Worm (Caenorhabditis elegans) whole organism, midembryonic: ENCODE measurements around the gene riok-3.

Experiments
- T22C8.4 ChIP-seq: fragments of 200-800 bp; sonication (Bioruptor generic); IDR thresholded peaks from 2 replicates; pipeline ENCODE4 v1.3.6; 2022; ENCODE audit warnings: missing genetic modification characterization, missing compliant biosample characterization
- cog-1 ChIP-seq: sonication (generic microtip); optimal IDR thresholded peaks from 2 replicates; lab custom pipeline; 2016; ENCODE audit warnings: missing genetic modification characterization, missing compliant biosample characterization
- flt-1 ChIP-seq: fragments of 200-800 bp; sonication (Bioruptor generic); IDR thresholded peaks from 2 replicates; pipeline ENCODE4 v1.3.6; 2022; ENCODE audit warnings: missing genetic modification characterization, missing compliant biosample characterization
- klf-2 ChIP-seq: fragments of 200-800 bp; sonication (Bioruptor generic); conservative IDR thresholded peaks from 2 replicates; pipeline ENCODE4 v1.3.6; 2022; ENCODE audit warnings: missing genetic modification reagents, missing genetic modification characterization, missing compliant biosample characterization
- med-1 ChIP-seq: sonication (generic microtip); optimal IDR thresholded peaks from 2 replicates; lab custom pipeline; 2017; ENCODE audit warnings: missing genetic modification characterization, mild to moderate bottlenecking, missing compliant biosample characterization, antibody characterized with exemption, missing genetic modification reagents; ENCODE audit not compliant: insufficient read depth
- ref-1 ChIP-seq: fragments of 200-800 bp; sonication (Bioruptor generic); conservative IDR thresholded peaks from 2 replicates; pipeline ENCODE4 v1.3.6; 2022; ENCODE audit warnings: missing genetic modification reagents, missing genetic modification characterization, missing compliant biosample characterization
- tab-1 ChIP-seq: fragments of 200-800 bp; sonication (Bioruptor generic); IDR thresholded peaks from 2 replicates; pipeline ENCODE4 v1.3.6; 2022; ENCODE audit warnings: missing genetic modification characterization, missing compliant biosample characterization
- ztf-23 ChIP-seq: fragments of 200-800 bp; sonication (Bioruptor generic); IDR thresholded peaks from 2 replicates; pipeline ENCODE4 v1.3.6; 2022; ENCODE audit warnings: missing genetic modification reagents, missing genetic modification characterization, missing compliant biosample characterization
- ztf-29 ChIP-seq: fragments of 200-800 bp; sonication (Bioruptor generic); IDR thresholded peaks from 2 replicates; pipeline ENCODE4 v1.3.6; 2022; ENCODE audit warnings: missing genetic modification reagents, missing genetic modification characterization, missing compliant biosample characterization

Gene riok-3

DNA sequence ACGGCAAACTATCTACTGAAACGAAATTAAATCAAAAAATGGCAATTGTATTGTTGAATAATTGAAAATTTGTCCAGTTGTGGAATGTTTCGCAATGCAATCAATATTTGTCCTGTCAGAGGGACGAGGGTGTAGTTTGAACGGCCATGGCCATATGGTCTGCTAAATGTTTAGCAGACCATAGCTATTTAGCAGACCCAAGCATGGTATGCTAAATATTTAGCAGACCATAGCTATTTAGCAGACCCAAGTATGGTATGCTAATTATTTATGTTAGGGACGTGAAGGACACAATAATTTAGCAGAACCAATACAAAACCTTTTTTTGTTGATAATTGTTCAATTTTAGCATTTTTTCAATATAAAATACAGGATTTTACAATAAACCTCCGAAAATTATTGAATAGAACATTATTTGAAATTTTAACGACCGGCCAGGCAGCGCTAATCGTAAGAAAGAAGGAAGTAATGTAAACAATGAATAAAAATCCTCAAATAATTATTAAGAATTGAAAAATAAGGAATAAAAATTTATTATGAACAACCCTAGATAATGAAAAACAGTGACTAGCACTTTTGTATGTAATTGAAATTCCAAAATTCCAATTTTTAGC is at the start of gene riok-3:
Gene riok-3 (minus strand): TSS at position 15 of the 614 bp plus-strand sequence.
- TF ChIP-seq ztf-23 (GFP tag; lab: Robert Waterston, UW), result no peak
- no peak for TF ChIP-seq cog-1 (tag; lab: Kevin White, UChicago)
- no peak for TF ChIP-seq ztf-29 (GFP tag; lab: Robert Waterston, UW)
- TF ChIP-seq med-1, result no peak
- no peak for TF ChIP-seq ref-1 (GFP tag; lab: Robert Waterston, UW)
- no peak for TF ChIP-seq klf-2 (GFP tag; lab: Robert Waterston, UW)
- TF ChIP-seq tab-1 (GFP tag; lab: Robert Waterston, UW), result no peak

DNA sequence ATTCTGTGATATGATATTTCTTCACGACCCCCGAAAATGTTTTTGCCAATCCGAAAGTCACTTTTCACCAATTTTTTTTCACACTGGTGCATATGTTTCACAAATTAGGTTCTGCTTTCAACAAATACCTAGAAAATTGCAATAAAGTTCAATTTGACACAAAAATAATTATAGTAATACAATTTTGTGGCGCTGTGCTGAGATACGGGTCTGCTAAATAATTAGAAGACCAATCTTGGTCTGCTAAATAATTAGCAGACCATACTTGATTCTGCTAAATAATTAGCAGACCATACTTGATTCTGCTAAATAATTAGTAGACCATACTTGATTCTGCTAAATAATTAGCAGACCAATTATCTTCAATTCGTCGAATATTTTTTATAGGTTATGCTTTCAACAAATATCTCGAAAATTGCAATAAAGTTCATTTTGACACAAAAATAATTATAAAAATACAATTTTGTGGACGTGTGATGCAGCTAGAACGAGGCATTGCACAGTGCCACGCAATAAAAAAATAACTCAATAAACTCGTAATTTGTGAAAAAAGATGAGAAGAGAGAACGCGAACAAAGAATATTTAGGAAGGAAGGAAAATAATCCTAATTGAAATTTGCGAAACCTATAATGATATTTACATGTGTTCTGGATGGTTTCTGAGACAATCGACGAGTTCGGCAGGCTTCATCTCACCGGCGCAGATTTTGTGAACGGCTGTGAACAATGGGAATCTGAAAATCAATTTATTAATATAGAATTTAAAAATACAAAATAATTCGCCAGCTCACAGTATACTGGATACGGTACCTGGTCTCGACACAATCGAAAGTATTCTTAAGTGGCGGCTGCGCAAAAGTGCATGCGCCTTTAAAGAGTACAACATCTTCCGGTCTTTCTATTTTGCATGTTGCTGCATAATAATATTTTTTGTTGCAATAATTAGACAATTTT is 49.1 kb upstream of the riok-3 start:
- TF ChIP-seq ztf-29 (GFP tag; lab: Robert Waterston, UW) (no peak), med-1 (no peak), T22C8.4 (GFP tag; lab: Robert Waterston, UW) (no peak), cog-1 (tag; lab: Kevin White, UChicago) (no peak), ztf-23 (GFP tag; lab: Robert Waterston, UW) (no peak), tab-1 (GFP tag; lab: Robert Waterston, UW) (no peak), flt-1 (GFP tag; lab: Robert Waterston, UW) (no peak), klf-2 (GFP tag; lab: Robert Waterston, UW) (no peak), ref-1 (GFP tag; lab: Robert Waterston, UW) (no peak)

- TF ChIP-seq ztf-23 (GFP tag; lab: Robert Waterston, UW) (no peak), ztf-29 (GFP tag; lab: Robert Waterston, UW) (no peak), klf-2 (GFP tag; lab: Robert Waterston, UW) (no peak), med-1 (no peak), T22C8.4 (GFP tag; lab: Robert Waterston, UW) (no peak), ref-1 (GFP tag; lab: Robert Waterston, UW) (no peak), flt-1 (GFP tag; lab: Robert Waterston, UW) (no peak), tab-1 (GFP tag; lab: Robert Waterston, UW) (no peak), cog-1 (tag; lab: Kevin White, UChicago) (no peak)
Observed at ce11 chrIII:9851547-9851946, 46.7 kb upstream of the riok-3 start, which contains the start of gene K11H3.3. TSS of gene K11H3.3 (plus strand) at chrIII:9851854.

DNA sequence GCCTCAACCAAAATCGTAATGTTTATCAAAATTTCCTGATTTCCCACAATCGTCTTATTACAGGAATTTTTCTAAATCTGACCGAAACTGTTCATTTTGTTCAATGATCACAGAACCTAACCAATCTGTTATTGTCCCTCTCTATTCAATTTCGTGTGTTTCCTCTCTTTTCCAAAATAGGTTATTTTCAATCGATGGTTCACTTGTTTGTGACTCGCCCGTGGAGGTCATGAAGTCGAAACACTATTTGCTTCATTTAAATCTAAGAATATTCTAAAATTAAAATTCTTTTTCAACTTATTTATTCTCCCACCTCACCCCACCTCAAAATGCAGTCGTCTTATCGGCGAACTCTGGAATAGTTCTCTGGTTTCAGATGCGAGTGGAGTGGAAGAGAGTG is 46.1 kb upstream of the riok-3 start:
- TF ChIP-seq med-1 (no peak), klf-2 (GFP tag; lab: Robert Waterston, UW) (no peak), ref-1 (GFP tag; lab: Robert Waterston, UW) (no peak), tab-1 (GFP tag; lab: Robert Waterston, UW) (no peak), ztf-29 (GFP tag; lab: Robert Waterston, UW) (no peak), T22C8.4 (GFP tag; lab: Robert Waterston, UW) (no peak), ztf-23 (GFP tag; lab: Robert Waterston, UW) (no peak), cog-1 (tag; lab: Kevin White, UChicago) (no peak), flt-1 (GFP tag; lab: Robert Waterston, UW) (no peak)

- TF ChIP-seq ref-1 (GFP tag; lab: Robert Waterston, UW) (no peak), flt-1 (GFP tag; lab: Robert Waterston, UW) (no peak), med-1 (no peak), ztf-23 (GFP tag; lab: Robert Waterston, UW) (no peak), klf-2 (GFP tag; lab: Robert Waterston, UW) (no peak), tab-1 (GFP tag; lab: Robert Waterston, UW) (no peak), T22C8.4 (GFP tag; lab: Robert Waterston, UW) (no peak), ztf-29 (GFP tag; lab: Robert Waterston, UW) (no peak), cog-1 (tag; lab: Kevin White, UChicago) (no peak)
Observed at ce11 chrIII:9849950-9850349, 45.1 kb upstream of the riok-3 start.

ce11 chrIII:9849111-9849510 is 44.3 kb upstream of the riok-3 start:
- peak; percentile 68 for TF ChIP-seq ztf-23 (GFP tag; lab: Robert Waterston, UW)
- TF ChIP-seq ref-1 (GFP tag; lab: Robert Waterston, UW), result peak; percentile 62
- TF ChIP-seq klf-2 (GFP tag; lab: Robert Waterston, UW), result peak; percentile 76
- peak; percentile 88 for TF ChIP-seq flt-1 (GFP tag; lab: Robert Waterston, UW)
- TF ChIP-seq tab-1 (GFP tag; lab: Robert Waterston, UW), result peak; percentile 84
- peak; percentile 65 for TF ChIP-seq ztf-29 (GFP tag; lab: Robert Waterston, UW)
- TF ChIP-seq T22C8.4 (GFP tag; lab: Robert Waterston, UW), result peak; percentile 60

DNA sequence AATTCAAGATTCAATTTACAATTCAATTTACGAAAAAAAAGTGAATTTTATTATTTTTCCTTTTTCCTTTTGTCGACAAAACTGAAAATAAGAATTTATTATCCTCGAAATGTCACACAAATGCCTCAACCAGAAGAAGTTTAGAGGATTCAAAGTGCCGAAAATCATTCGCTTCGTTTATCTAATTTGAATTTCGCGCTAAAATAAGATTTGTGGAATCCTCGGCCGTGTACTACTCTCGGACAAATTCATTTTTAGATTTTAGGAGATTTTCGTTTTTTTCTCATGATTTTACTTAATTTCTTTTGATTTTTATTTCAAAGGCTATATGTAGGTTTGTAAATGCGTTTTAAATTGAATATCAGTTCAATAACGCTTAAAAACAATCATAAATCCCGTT is 43.8 kb upstream of the riok-3 start:
- TF ChIP-seq ref-1 (GFP tag; lab: Robert Waterston, UW) (no peak), klf-2 (GFP tag; lab: Robert Waterston, UW) (no peak), med-1 (no peak), flt-1 (GFP tag; lab: Robert Waterston, UW) (no peak), T22C8.4 (GFP tag; lab: Robert Waterston, UW) (no peak)

DNA sequence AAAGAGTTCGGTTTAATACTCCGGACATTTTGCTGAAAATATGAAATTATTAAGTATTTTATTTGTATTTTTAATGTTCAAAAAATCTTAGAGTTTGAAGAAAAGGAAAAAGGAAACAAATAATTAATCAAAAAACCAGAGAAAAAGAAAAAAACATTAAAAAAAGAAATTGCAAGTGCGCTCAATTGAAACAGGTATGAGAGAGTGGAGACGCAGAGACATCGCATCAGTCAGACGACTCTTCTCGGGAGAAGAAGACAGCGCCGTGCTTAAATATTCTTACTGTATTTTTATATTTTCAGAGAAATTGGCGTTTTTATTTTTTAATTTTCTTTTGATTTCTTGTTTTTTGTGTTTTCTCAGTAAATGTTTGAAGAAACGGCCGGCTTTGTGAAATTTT is 43.3 kb upstream of the riok-3 start, which contains the start of gene mrpl-36:
Gene mrpl-36 (minus strand): TSS at position 34 of the 400 bp plus-strand sequence.
- TF ChIP-seq T22C8.4 (GFP tag; lab: Robert Waterston, UW), result no peak
- no peak for TF ChIP-seq ztf-23 (GFP tag; lab: Robert Waterston, UW)
- no peak for TF ChIP-seq klf-2 (GFP tag; lab: Robert Waterston, UW)
- no peak for TF ChIP-seq med-1
- TF ChIP-seq tab-1 (GFP tag; lab: Robert Waterston, UW), result no peak
- no peak for TF ChIP-seq ztf-29 (GFP tag; lab: Robert Waterston, UW)
- no peak for TF ChIP-seq cog-1 (tag; lab: Kevin White, UChicago)
- TF ChIP-seq flt-1 (GFP tag; lab: Robert Waterston, UW), result no peak
- no peak for TF ChIP-seq ref-1 (GFP tag; lab: Robert Waterston, UW)
